Worm (Caenorhabditis elegans) whole organism, L2 larva: ENCODE measurements around the gene nspe-4.

ENCODE experiments used
- ama-1 ChIP-seq: fragments of 150-350 bp; optimal IDR thresholded peaks from 2 replicates; lab custom pipeline; 2018; ENCODE audit warnings: inconsistent platforms
- ceh-82 ChIP-seq: fragments of 150-350 bp; optimal IDR thresholded peaks from 2 replicates; lab custom pipeline; 2014; ENCODE audit warnings: missing biosample characterization, missing genetic modification characterization
- lin-13 ChIP-seq: fragments of 150-350 bp; optimal IDR thresholded peaks from 2 replicates; lab custom pipeline; 2014; ENCODE audit warnings: missing biosample characterization, missing genetic modification reagents, missing genetic modification characterization
- mab-5 ChIP-seq: fragments of 150-350 bp; optimal IDR thresholded peaks from 2 replicates; lab custom pipeline; 2014; ENCODE audit warnings: missing biosample characterization, missing genetic modification characterization
- mdl-1 ChIP-seq, 2 experiments: fragments of 150-350 bp in 1 of 2; sonication (generic microtip) in 1 of 2; optimal IDR thresholded peaks; 2 replicates each; lab custom pipeline; 2017; ENCODE audit warnings: missing biosample characterization in 2 of 2, missing genetic modification characterization in 2 of 2
- nhr-11 ChIP-seq: fragments of 150-350 bp; optimal IDR thresholded peaks from 2 replicates; lab custom pipeline; 2014; ENCODE audit warnings: missing biosample characterization, missing genetic modification characterization
- nhr-12 ChIP-seq: fragments of 150-350 bp; optimal IDR thresholded peaks from 2 replicates; lab custom pipeline; 2014; ENCODE audit warnings: missing biosample characterization, missing genetic modification characterization
- snpc-4 ChIP-seq: fragments of 150-350 bp; optimal IDR thresholded peaks from 2 replicates; lab custom pipeline; 2014; ENCODE audit warnings: missing biosample characterization, missing genetic modification characterization
- zag-1 ChIP-seq: fragments of 150-350 bp; optimal IDR thresholded peaks from 2 replicates; lab custom pipeline; 2014; ENCODE audit warnings: missing biosample characterization, missing genetic modification characterization
- ztf-11 ChIP-seq: sonication (generic microtip); optimal IDR thresholded peaks from 2 replicates; lab custom pipeline; 2017; ENCODE audit warnings: missing biosample characterization, missing genetic modification characterization

ce11 chrII:12629387-12629786 lies 17.1 kb downstream of the nspe-4 start, which contains the start of gene Y38E10A.28:
- TF ChIP-seq ztf-11 (tag; lab: Kevin White, UChicago) = no peak
- no peak for TF ChIP-seq mdl-1 (tag; optimal IDR thresholded peaks at IDR 0.05; lab: Kevin White, UChicago)
- TF ChIP-seq zag-1 (tag; lab: Kevin White, UChicago) = no peak
- TF ChIP-seq mab-5 (tag; lab: Kevin White, UChicago) = no peak
- no peak for TF ChIP-seq nhr-11
- no peak for TF ChIP-seq snpc-4 (tag; lab: Kevin White, UChicago)
- no peak for TF ChIP-seq ceh-82 (tag; lab: Kevin White, UChicago)
- TF ChIP-seq ama-1 (lab: Kevin White, UChicago) = no peak
- TF ChIP-seq lin-13 (GFP tag; lab: Kevin White, UChicago) = no peak
- TF ChIP-seq nhr-12 = no peak
